Fruit fly (Drosophila melanogaster) whole organism, embryonic: ENCODE measurements around the gene CG7582.

Source experiments
- Abd-B ChIP-seq: fragments of 200-800 bp; sonication (Bioruptor generic); optimal IDR thresholded peaks from 2 replicates; lab custom pipeline; 2018; ENCODE audit warnings: missing biosample characterization, mild to moderate bottlenecking, missing genetic modification characterization, moderate library complexity
- CG11247 ChIP-seq: fragments of 200-800 bp; sonication (Bioruptor generic); IDR thresholded peaks from 2 replicates; pipeline ENCODE4 v1.3.6; 2022; ENCODE audit warnings: missing biosample characterization, missing genetic modification characterization
- CG12659 ChIP-seq: fragments of 200-800 bp; sonication (Bioruptor generic); optimal IDR thresholded peaks from 3 replicates; lab custom pipeline; 2017; ENCODE audit warnings: mild to moderate bottlenecking, missing biosample characterization, missing genetic modification reagents, missing genetic modification characterization
- CG14710 ChIP-seq: fragments of 200-800 bp; sonication (Bioruptor generic); optimal IDR thresholded peaks from 3 replicates; lab custom pipeline; 2019; ENCODE audit warnings: missing biosample characterization, mild to moderate bottlenecking, missing genetic modification characterization, moderate library complexity
- CG14860 ChIP-seq: fragments of 200-800 bp; sonication (Bioruptor generic); IDR thresholded peaks from 3 replicates; pipeline ENCODE4 v1.3.6; 2022; ENCODE audit warnings: missing biosample characterization, missing genetic modification characterization; ENCODE audit not compliant: partially characterized antibody
- CG15011 ChIP-seq: fragments of 200-800 bp; sonication (Bioruptor generic); optimal IDR thresholded peaks from 3 replicates; lab custom pipeline; 2018; ENCODE audit warnings: missing biosample characterization, mild to moderate bottlenecking, missing genetic modification characterization
- CG1603 ChIP-seq: fragments of 200-800 bp; sonication (Bioruptor generic); optimal IDR thresholded peaks from 2 replicates; lab custom pipeline; 2019; ENCODE audit warnings: missing biosample characterization, mild to moderate bottlenecking, missing genetic modification characterization, moderate library complexity
- CG17328 ChIP-seq: fragments of 200-800 bp; sonication (Bioruptor generic); IDR thresholded peaks from 2 replicates; pipeline ENCODE4 v1.3.6; 2022; ENCODE audit warnings: missing biosample characterization, missing genetic modification characterization
- CG17361 ChIP-seq: fragments of 200-800 bp; sonication (Bioruptor generic); IDR thresholded peaks from 3 replicates; pipeline ENCODE4 v1.3.6; 2022; ENCODE audit warnings: missing biosample characterization, missing genetic modification characterization
- CG18599 ChIP-seq: fragments of 200-800 bp; sonication (Bioruptor generic); optimal IDR thresholded peaks from 3 replicates; lab custom pipeline; 2017; ENCODE audit warnings: missing biosample characterization, missing genetic modification characterization, mild to moderate bottlenecking, moderate library complexity, missing genetic modification reagents
- CG2116 ChIP-seq: fragments of 200-800 bp; sonication (Bioruptor generic); optimal IDR thresholded peaks from 3 replicates; lab custom pipeline; 2018; ENCODE audit warnings: missing biosample characterization, mild to moderate bottlenecking, missing genetic modification characterization
- CG3065 ChIP-seq: fragments of 200-800 bp; sonication (Bioruptor generic); optimal IDR thresholded peaks from 2 replicates; lab custom pipeline; 2016; ENCODE audit warnings: missing biosample characterization, missing genetic modification characterization
- CG32532 ChIP-seq: fragments of 200-800 bp; sonication (Bioruptor generic); IDR thresholded peaks from 2 replicates; pipeline ENCODE4 v1.3.6; 2022; ENCODE audit warnings: missing biosample characterization, missing genetic modification characterization
- CG4854 ChIP-seq: fragments of 200-800 bp; sonication (Bioruptor generic); optimal IDR thresholded peaks from 2 replicates; lab custom pipeline; 2016; ENCODE audit warnings: missing biosample characterization, missing genetic modification characterization, inconsistent platforms
- CG9609 ChIP-seq: fragments of 200-800 bp; sonication (Bioruptor generic); optimal IDR thresholded peaks from 3 replicates; lab custom pipeline; 2016; ENCODE audit warnings: missing biosample characterization, missing genetic modification characterization
- CG9932 ChIP-seq: fragments of 200-800 bp; sonication (Bioruptor generic); IDR thresholded peaks from 2 replicates; pipeline ENCODE4 v1.3.6; 2022; ENCODE audit warnings: missing biosample characterization, missing genetic modification characterization
- Dip3 ChIP-seq: fragments of 200-800 bp; sonication (Bioruptor generic); optimal IDR thresholded peaks from 3 replicates; lab custom pipeline; 2016; ENCODE audit warnings: missing biosample characterization, missing genetic modification characterization
- Dll ChIP-seq: fragments of 200-800 bp; sonication (Bioruptor generic); IDR thresholded peaks from 4 replicates; pipeline ENCODE4 v1.3.6; 2022; ENCODE audit warnings: missing biosample characterization, missing genetic modification characterization; ENCODE audit not compliant: partially characterized antibody
- Dp ChIP-seq: fragments of 200-800 bp; sonication (Bioruptor generic); optimal IDR thresholded peaks from 2 replicates; lab custom pipeline; 2018; ENCODE audit warnings: missing biosample characterization, mild to moderate bottlenecking, missing genetic modification characterization, moderate library complexity
- HHEX ChIP-seq: fragments of 200-800 bp; sonication (Bioruptor generic); optimal IDR thresholded peaks from 3 replicates; lab custom pipeline; 2017; ENCODE audit warnings: missing biosample characterization, mild to moderate bottlenecking, missing genetic modification characterization, missing genetic modification reagents
- HLHmδ ChIP-seq: fragments of 200-800 bp; sonication (Bioruptor generic); optimal IDR thresholded peaks from 2 replicates; lab custom pipeline; 2018; ENCODE audit warnings: missing biosample characterization, mild to moderate bottlenecking, missing genetic modification characterization, moderate library complexity
- Mrtf ChIP-seq: fragments of 200-800 bp; sonication (Bioruptor generic); IDR thresholded peaks from 3 replicates; pipeline ENCODE4 v1.3.6; 2022; ENCODE audit warnings: missing biosample characterization, missing genetic modification characterization
- Rx ChIP-seq: fragments of 200-800 bp; sonication (Bioruptor generic); IDR thresholded peaks from 2 replicates; pipeline ENCODE4 v1.3.6; 2022; ENCODE audit warnings: missing biosample characterization, missing genetic modification characterization
- aop ChIP-seq: fragments of 200-800 bp; sonication (Bioruptor generic); IDR thresholded peaks from 2 replicates; pipeline ENCODE4 v1.3.6; 2022; ENCODE audit warnings: missing biosample characterization, missing genetic modification characterization
- br ChIP-seq: fragments of >200 bp; optimal IDR thresholded peaks from 2 replicates; lab custom pipeline; 2017
- cg ChIP-seq: fragments of 200-800 bp; sonication (Bioruptor generic); optimal IDR thresholded peaks from 3 replicates; lab custom pipeline; 2019; ENCODE audit warnings: missing biosample characterization, mild to moderate bottlenecking, missing genetic modification characterization, moderate library complexity
- crol ChIP-seq: fragments of 200-800 bp; sonication (Bioruptor generic); IDR thresholded peaks from 2 replicates; pipeline ENCODE4 v1.3.6; 2022; ENCODE audit warnings: missing biosample characterization, missing genetic modification characterization
- crp ChIP-seq, 2 experiments: fragments of 200-800 bp; sonication (Bioruptor generic); optimal IDR thresholded peaks; 2 replicates in 1 of 2; 3 replicates in 1 of 2; lab custom pipeline; 2017; ENCODE audit warnings: missing biosample characterization in 2 of 2, missing genetic modification characterization in 2 of 2, mild to moderate bottlenecking in 1 of 2, moderate library complexity in 1 of 2
- dimm ChIP-seq: fragments of 200-800 bp; sonication (Bioruptor generic); IDR thresholded peaks from 2 replicates; pipeline ENCODE4 v1.3.6; 2022; ENCODE audit warnings: missing biosample characterization, missing genetic modification characterization
- dmrt99B ChIP-seq: fragments of 200-800 bp; sonication (Bioruptor generic); optimal IDR thresholded peaks from 2 replicates; lab custom pipeline; 2018; ENCODE audit warnings: missing biosample characterization, mild to moderate bottlenecking, missing genetic modification characterization, moderate library complexity
- en ChIP-seq: fragments of 200-800 bp; sonication (Bioruptor generic); optimal IDR thresholded peaks from 2 replicates; lab custom pipeline; 2016; ENCODE audit warnings: missing biosample characterization, missing genetic modification characterization
- fd64A ChIP-seq: fragments of 200-800 bp; sonication (Bioruptor generic); optimal IDR thresholded peaks from 3 replicates; lab custom pipeline; 2018; ENCODE audit warnings: missing biosample characterization, mild to moderate bottlenecking, missing genetic modification characterization
- fd96Cb ChIP-seq: fragments of 200-800 bp; sonication (Bioruptor generic); optimal IDR thresholded peaks from 2 replicates; lab custom pipeline; 2018; ENCODE audit warnings: missing biosample characterization, mild to moderate bottlenecking, missing genetic modification characterization, moderate library complexity
- gcm2 ChIP-seq: fragments of 200-800 bp; sonication (Bioruptor generic); optimal IDR thresholded peaks from 2 replicates; lab custom pipeline; 2016; ENCODE audit warnings: missing biosample characterization, missing genetic modification characterization
- jigr1 ChIP-seq: fragments of 200-800 bp; sonication (Bioruptor generic); IDR thresholded peaks from 3 replicates; pipeline ENCODE4 v1.3.6; 2022; ENCODE audit warnings: missing biosample characterization, missing genetic modification characterization
- klu ChIP-seq: fragments of 200-800 bp; sonication (Bioruptor generic); IDR thresholded peaks from 2 replicates; pipeline ENCODE4 v1.3.6; 2022; ENCODE audit warnings: missing biosample characterization, missing genetic modification characterization
- knrl ChIP-seq: fragments of 200-800 bp; sonication (Bioruptor generic); IDR thresholded peaks from 3 replicates; pipeline ENCODE4 v1.3.6; 2022; ENCODE audit warnings: missing biosample characterization, missing genetic modification characterization; ENCODE audit not compliant: partially characterized antibody
- maf-S ChIP-seq: fragments of 200-800 bp; sonication (Bioruptor generic); optimal IDR thresholded peaks from 2 replicates; lab custom pipeline; 2016; ENCODE audit warnings: missing biosample characterization, missing genetic modification characterization
- nom ChIP-seq: fragments of 200-800 bp; sonication (Bioruptor generic); optimal IDR thresholded peaks from 2 replicates; lab custom pipeline; 2017; ENCODE audit warnings: missing biosample characterization, missing genetic modification characterization, mild to moderate bottlenecking, moderate library complexity, missing genetic modification reagents
- onecut ChIP-seq: fragments of 200-800 bp; sonication (Bioruptor generic); IDR thresholded peaks from 2 replicates; pipeline ENCODE4 v1.3.6; 2022; ENCODE audit warnings: missing biosample characterization, missing genetic modification characterization
- pnt ChIP-seq: fragments of 200-800 bp; sonication (Bioruptor generic); optimal IDR thresholded peaks from 3 replicates; lab custom pipeline; 2016; ENCODE audit warnings: missing biosample characterization, missing genetic modification characterization
- psq ChIP-seq: fragments of 200-800 bp; sonication (Bioruptor generic); optimal IDR thresholded peaks from 2 replicates; lab custom pipeline; 2017; ENCODE audit warnings: missing biosample characterization, missing genetic modification characterization
- sim ChIP-seq: fragments of 200-800 bp; sonication (Bioruptor generic); IDR thresholded peaks from 2 replicates; pipeline ENCODE4 v1.3.6; 2022; ENCODE audit warnings: missing biosample characterization, missing genetic modification characterization
- sisA ChIP-seq: fragments of 200-800 bp; sonication (Bioruptor generic); IDR thresholded peaks from 2 replicates; pipeline ENCODE4 v1.3.6; 2022; ENCODE audit warnings: missing biosample characterization, missing genetic modification characterization
- so ChIP-seq: fragments of 200-800 bp; sonication (Bioruptor generic); IDR thresholded peaks from 3 replicates; pipeline ENCODE4 v1.3.6; 2022; ENCODE audit warnings: missing biosample characterization, missing genetic modification characterization
- tio ChIP-seq: fragments of 200-800 bp; sonication (Bioruptor generic); optimal IDR thresholded peaks from 2 replicates; lab custom pipeline; 2017; ENCODE audit warnings: missing biosample characterization, missing genetic modification characterization, inconsistent platforms
- tll ChIP-seq, 2 experiments: fragments of 200-800 bp in 1 of 2; fragments of >200 bp in 1 of 2; sonication (Bioruptor generic) in 1 of 2; optimal IDR thresholded peaks; 2 replicates each; lab custom pipeline; 2017 to 2019; ENCODE audit warnings: missing biosample characterization in 2 of 2, missing genetic modification characterization in 2 of 2, mild to moderate bottlenecking in 1 of 2, moderate library complexity in 1 of 2
- unpg ChIP-seq: fragments of 200-800 bp; sonication (Bioruptor generic); optimal IDR thresholded peaks from 3 replicates; lab custom pipeline; 2018; ENCODE audit warnings: missing biosample characterization, mild to moderate bottlenecking, missing genetic modification characterization, moderate library complexity
- z ChIP-seq: fragments of 200-800 bp; sonication (Bioruptor generic); IDR thresholded peaks from 3 replicates; pipeline ENCODE4 v1.3.6; 2022; ENCODE audit warnings: missing biosample characterization, missing genetic modification characterization
- zen2 ChIP-seq: fragments of 200-800 bp; sonication (Bioruptor generic); IDR thresholded peaks from 3 replicates; pipeline ENCODE4 v1.3.6; 2022; ENCODE audit warnings: missing biosample characterization, missing genetic modification characterization; ENCODE audit not compliant: partially characterized antibody
- zfh1 ChIP-seq: fragments of 200-800 bp; sonication (Bioruptor generic); IDR thresholded peaks from 3 replicates; pipeline ENCODE4 v1.3.6; 2022; ENCODE audit warnings: missing biosample characterization, missing genetic modification characterization
- zfh2 ChIP-seq: fragments of 200-800 bp; sonication (Bioruptor generic); optimal IDR thresholded peaks from 2 replicates; lab custom pipeline; 2016; ENCODE audit warnings: missing biosample characterization, missing genetic modification characterization

The CG7582 gene

dm6 chr3R:29711434-29711833 lies 29.4 kb upstream of the CG7582 start (continued):
- TF ChIP-seq CG14710 (tag; lab: Kevin White, UChicago): no peak
- no peak for TF ChIP-seq Dp
- TF ChIP-seq Mrtf: no peak
- TF ChIP-seq fd64A (GFP tag; lab: Kevin White, UChicago): no peak
- no peak for TF ChIP-seq crol
- no peak for TF ChIP-seq nom (GFP tag; lab: Kevin White, UChicago)
- TF ChIP-seq zfh2: no peak
- TF ChIP-seq CG32532: no peak
- no peak for TF ChIP-seq CG11247 (GFP tag; lab: Robert Waterston, UW)
- TF ChIP-seq aop (GFP tag; lab: Robert Waterston, UW): no peak
- TF ChIP-seq CG17328 (GFP tag; lab: Robert Waterston, UW): peak; percentile 59
- TF ChIP-seq CG2116: no peak
- no peak for TF ChIP-seq gcm2
- no peak for TF ChIP-seq CG18599 (GFP tag; lab: Kevin White, UChicago)
- no peak for TF ChIP-seq Dll
- TF ChIP-seq zen2 (GFP tag; lab: Robert Waterston, UW): no peak
- TF ChIP-seq crp (GFP tag; optimal IDR thresholded peaks at IDR 0.05; lab: Kevin White, UChicago): no peak
- no peak for TF ChIP-seq CG14860 (GFP tag; lab: Robert Waterston, UW)
- TF ChIP-seq psq (GFP tag; lab: Kevin White, UChicago): no peak
- TF ChIP-seq Rx (GFP tag; lab: Robert Waterston, UW): no peak
- TF ChIP-seq knrl: no peak
- TF ChIP-seq CG1603 (tag; lab: Kevin White, UChicago): peak; percentile 44
- TF ChIP-seq HHEX (GFP tag; lab: Kevin White, UChicago): no peak
- no peak for TF ChIP-seq CG9932 (GFP tag; lab: Robert Waterston, UW)
- TF ChIP-seq so: no peak
- no peak for TF ChIP-seq Dip3 (GFP tag; lab: Kevin White, UChicago)
- no peak for TF ChIP-seq CG9609
- no peak for TF ChIP-seq z
- no peak for TF ChIP-seq sim (GFP tag; lab: Robert Waterston, UW)
- TF ChIP-seq zfh1 (GFP tag; lab: Robert Waterston, UW): peak; percentile 54; the same call in 2 of the 3 replicates
- TF ChIP-seq fd96Cb: peak; percentile 3
- no peak for TF ChIP-seq dimm
- no peak for TF ChIP-seq HLHmδ (GFP tag; lab: Kevin White, UChicago)
- TF ChIP-seq klu (GFP tag; lab: Robert Waterston, UW): no peak
- TF ChIP-seq cg (GFP tag; lab: Kevin White, UChicago): no peak
- no peak for TF ChIP-seq CG4854 (GFP tag; lab: Kevin White, UChicago)
- TF ChIP-seq jigr1 (GFP tag; lab: Robert Waterston, UW): no peak
- TF ChIP-seq dmrt99B (tag; lab: Kevin White, UChicago): peak; percentile 49
- peak; percentile 49 for TF ChIP-seq sisA
- no peak for TF ChIP-seq tio (GFP tag; lab: Kevin White, UChicago)
- no peak for TF ChIP-seq CG17361
- no peak for TF ChIP-seq tll (GFP tag; optimal IDR thresholded peaks at IDR 0.05; lab: Kevin White, UChicago)
- TF ChIP-seq CG15011 (GFP tag; lab: Kevin White, UChicago): no peak
- no peak for TF ChIP-seq CG12659 (GFP tag; lab: Kevin White, UChicago)
- TF ChIP-seq onecut: no peak
- TF ChIP-seq br (lab: Kevin White, UChicago): no peak
- TF ChIP-seq Abd-B (GFP tag; lab: Kevin White, UChicago): peak; percentile 14
- TF ChIP-seq maf-S (GFP tag; lab: Kevin White, UChicago): no peak
- TF ChIP-seq pnt (GFP tag; lab: Kevin White, UChicago): no peak
- TF ChIP-seq unpg: no peak
- TF ChIP-seq en (GFP tag; lab: Kevin White, UChicago): no peak
- no peak for TF ChIP-seq CG3065 (GFP tag; lab: Kevin White, UChicago)
